Worm (Caenorhabditis elegans) whole organism, late embryonic: ENCODE measurements around the gene nhr-5.

Source experiments
- che-1 ChIP-seq: sonication (generic microtip); optimal IDR thresholded peaks from 2 replicates; lab custom pipeline; 2016; ENCODE audit warnings: mild to moderate bottlenecking, missing genetic modification characterization, missing compliant biosample characterization
- fkh-10 ChIP-seq: fragments of 150-350 bp; optimal IDR thresholded peaks from 2 replicates; lab custom pipeline; 2014; ENCODE audit warnings: missing biosample characterization, missing genetic modification reagents, missing genetic modification characterization
- fkh-6 ChIP-seq: sonication (generic microtip); optimal IDR thresholded peaks from 2 replicates; lab custom pipeline; 2016; ENCODE audit warnings: missing genetic modification characterization, missing compliant biosample characterization
- odd-2 ChIP-seq: sonication (generic microtip); optimal IDR thresholded peaks from 2 replicates; lab custom pipeline; 2017; ENCODE audit warnings: antibody characterized with exemption, mild to moderate bottlenecking, missing genetic modification characterization, missing compliant biosample characterization
- pqm-1 ChIP-seq: sonication (generic microtip); optimal IDR thresholded peaks from 2 replicates; lab custom pipeline; 2016; ENCODE audit warnings: missing genetic modification characterization, missing compliant biosample characterization
- sox-2 ChIP-seq: fragments of 200-800 bp; sonication (Bioruptor generic); IDR thresholded peaks from 2 replicates; pipeline ENCODE4 v1.3.6; 2022; ENCODE audit warnings: missing genetic modification reagents, missing genetic modification characterization, missing compliant biosample characterization
- unc-86 ChIP-seq: sonication (generic microtip); optimal IDR thresholded peaks from 2 replicates; lab custom pipeline; 2016; ENCODE audit warnings: missing genetic modification characterization, missing compliant biosample characterization

DNA sequence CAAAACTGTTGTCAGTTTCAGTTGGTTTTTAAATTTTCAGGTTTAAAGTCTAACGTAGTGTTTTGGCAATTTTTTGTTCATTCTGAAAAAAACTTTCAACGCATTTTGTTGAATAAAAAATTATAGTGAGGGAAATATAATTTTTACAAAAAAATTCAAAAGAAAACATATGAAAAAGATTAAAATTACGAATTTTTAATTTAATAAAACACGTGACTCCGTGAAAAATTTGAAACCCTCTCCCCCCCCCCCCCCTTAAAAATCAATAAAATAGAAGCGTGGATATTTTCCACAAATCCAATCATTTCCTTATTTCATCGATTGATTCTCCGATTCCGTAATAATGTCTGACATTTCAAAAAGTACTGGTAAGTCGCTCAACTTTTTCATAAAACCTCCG is 21.9 kb upstream of the nhr-5 start, which contains the start of gene Y73F8A.20:
- TF ChIP-seq fkh-10 (no peak), unc-86 (tag; lab: Kevin White, UChicago) (no peak), sox-2 (no peak), odd-2 (no peak), che-1 (tag; lab: Kevin White, UChicago) (no peak), fkh-6 (tag; lab: Kevin White, UChicago) (no peak), pqm-1 (tag; lab: Kevin White, UChicago) (no peak)
